Worm (Caenorhabditis elegans): ENCODE measurements around the gene plc-3.
A peak's percentile ranks its signal among the peaks of the same experiment; 100 is the strongest.
"Not testable (repeated sequence)": the region's sequence is repeated elsewhere in the genome, so short reads cannot be mapped to it uniquely, and the experiment has no call there.

plc-3 gene

DNA sequence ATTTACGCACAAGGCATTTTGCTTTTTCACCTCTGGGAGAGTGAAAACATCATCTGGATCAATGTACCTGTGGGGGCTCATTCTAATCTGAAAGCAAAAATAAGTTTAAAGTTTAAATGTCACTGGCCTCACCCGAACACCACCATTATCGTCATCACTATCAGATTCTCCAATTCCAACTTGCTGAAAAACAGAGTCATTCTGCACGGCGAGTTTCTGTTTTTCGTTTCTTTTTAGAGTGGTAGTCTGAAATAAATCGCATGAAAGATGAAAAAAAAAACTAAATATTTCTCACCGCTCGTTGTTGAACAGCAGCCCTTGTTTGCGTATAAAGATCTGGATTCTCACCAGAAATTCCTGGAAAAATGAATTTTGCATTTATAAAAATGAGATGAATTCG, 24.5 kb downstream of the plc-3 start:
- TF ChIP-seq hlh-8 (tag; optimal IDR thresholded peaks at IDR 0.05): no peak
- no peak for TF ChIP-seq ceh-24 (tag; optimal IDR thresholded peaks at IDR 0.05)
- no peak for TF ChIP-seq nhr-11 (tag; optimal IDR thresholded peaks at IDR 0.05)
- no peak for TF ChIP-seq lim-6 (tag; optimal IDR thresholded peaks at IDR 0.05)
- TF ChIP-seq elt-4 (tag; optimal IDR thresholded peaks at IDR 0.05): no peak
- no peak for TF ChIP-seq pat-9 (tag; optimal IDR thresholded peaks at IDR 0.05)
- TF ChIP-seq gmeb-2 (tag; optimal IDR thresholded peaks at IDR 0.05): no peak

DNA sequence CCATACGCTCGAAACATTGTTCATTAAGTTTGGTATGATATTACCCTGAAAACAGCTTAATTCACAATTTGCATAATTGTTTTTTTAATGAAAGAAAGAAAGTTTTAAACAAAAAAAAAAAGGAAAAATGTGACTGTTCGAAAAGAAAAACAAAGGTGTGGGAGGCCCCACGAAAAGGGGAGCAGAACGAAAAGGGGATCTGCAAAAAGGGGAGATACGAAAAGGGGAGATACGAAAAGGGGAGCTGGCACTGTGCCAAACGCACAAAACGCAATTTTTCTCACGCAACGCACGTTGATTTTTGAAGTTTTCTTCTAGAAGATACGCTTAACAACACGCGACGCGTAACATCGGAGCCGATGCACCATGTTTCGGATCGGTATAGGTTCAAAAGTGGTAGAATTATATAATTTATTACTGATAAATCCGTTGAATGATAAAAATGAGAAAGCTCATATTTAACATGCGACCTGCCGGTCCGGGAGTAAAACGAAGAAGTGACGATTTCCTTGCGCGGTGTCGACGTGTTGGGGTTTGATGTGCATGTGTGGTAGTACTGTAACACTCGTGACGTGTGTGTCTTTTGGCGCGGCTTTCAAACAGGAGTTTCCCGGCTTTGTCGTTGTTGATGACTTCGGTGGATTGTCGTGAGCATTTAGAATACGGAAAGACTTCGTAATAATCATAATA, 25.1 kb downstream of the plc-3 start, which contains the start of gene nrde-2:
TSS of gene nrde-2 (minus strand) at position 45 of the 690 bp plus-strand sequence.
- TF ChIP-seq ets-4 (tag; optimal IDR thresholded peaks at IDR 0.05): peak; percentile 5
- TF ChIP-seq unc-3 (GFP tag; conservative IDR thresholded peaks at IDR 0.05): peak; percentile 45; the same call in 1 of the 2 replicates
- TF ChIP-seq unc-3 (tag; optimal IDR thresholded peaks at IDR 0.05): not testable (repeated sequence)
- TF ChIP-seq tbx-2 (tag; optimal IDR thresholded peaks at IDR 0.05): peak; percentile 43
- peak; percentile 22 for TF ChIP-seq tbx-7 (tag; optimal IDR thresholded peaks at IDR 0.05)
- 0 out of 2 replicates have a peak, but pooled peaks have one; percentile 44 for TF ChIP-seq ceh-45 (GFP tag; IDR thresholded peaks at IDR 0.05)
- peak; percentile 5 for TF ChIP-seq rnt-1 (tag; optimal IDR thresholded peaks at IDR 0.05)
- TF ChIP-seq ceh-31 (tag; optimal IDR thresholded peaks at IDR 0.05): peak; percentile 70
- peak; percentile 5 for TF ChIP-seq C08G9.2 (tag; optimal IDR thresholded peaks at IDR 0.05)

ce11 chrII:10248355-10249041, 25.8 kb downstream of the plc-3 start, which contains the start of gene atad-3:
Gene atad-3 (plus strand): TSS chrII:10248991.
- TF ChIP-seq tbx-7 (tag; optimal IDR thresholded peaks at IDR 0.05) (peak; percentile 90), ceh-19 (GFP tag; optimal IDR thresholded peaks at IDR 0.05) (peak; percentile 85), dve-1 (tag; optimal IDR thresholded peaks at IDR 0.05) (no peak), pax-1 (tag; optimal IDR thresholded peaks at IDR 0.05) (no peak), pat-9 (tag; optimal IDR thresholded peaks at IDR 0.05) (peak; percentile 58), gmeb-2 (tag; optimal IDR thresholded peaks at IDR 0.05) (peak; percentile 68), dmd-4 (tag; optimal IDR thresholded peaks at IDR 0.05; ENCODE audit: borderline replicate concordance) (peak; percentile 89), K09A11.1 (tag; optimal IDR thresholded peaks at IDR 0.05; ENCODE audit: insufficient read depth) (no peak), hlh-15 (tag; optimal IDR thresholded peaks at IDR 0.05) (peak; percentile 68), ceh-14 (tag; optimal IDR thresholded peaks at IDR 0.05) (peak; percentile 97), K02D7.2 (tag; optimal IDR thresholded peaks at IDR 0.05) (peak; percentile 27), ets-4 (tag; optimal IDR thresholded peaks at IDR 0.05) (peak; percentile 92), C08G9.2 (tag; optimal IDR thresholded peaks at IDR 0.05) (peak; percentile 98), rnt-1 (tag; optimal IDR thresholded peaks at IDR 0.05) (peak; percentile 97), eyg-1 (tag; optimal IDR thresholded peaks at IDR 0.05) (peak; percentile 39), ahr-1 (tag; optimal IDR thresholded peaks at IDR 0.05) (peak; percentile 91), che-1 (tag; optimal IDR thresholded peaks at IDR 0.05) (peak; percentile 16), unc-42 (tag; optimal IDR thresholded peaks at IDR 0.05) (peak; percentile 93), npax-4 (tag; optimal IDR thresholded peaks at IDR 0.05) (peak; percentile 17), hlh-8 (tag; optimal IDR thresholded peaks at IDR 0.05) (peak; percentile 93), pha-2 (tag; optimal IDR thresholded peaks at IDR 0.05) (peak; percentile 55), zip-5 (tag; optimal IDR thresholded peaks at IDR 0.05) (peak; percentile 92), ceh-2 (tag; optimal IDR thresholded peaks at IDR 0.05) (peak; percentile 95), hlh-6 (tag; optimal IDR thresholded peaks at IDR 0.05) (peak; percentile 76), mec-3 (tag; optimal IDR thresholded peaks at IDR 0.05; ENCODE audit: borderline replicate concordance) (peak; percentile 91), ceh-48 (tag; optimal IDR thresholded peaks at IDR 0.05) (peak; percentile 65), madf-2 (tag; optimal IDR thresholded peaks at IDR 0.05) (peak; percentile 86), lin-11 (tag; optimal IDR thresholded peaks at IDR 0.05) (peak; percentile 51), syd-9 (tag; optimal IDR thresholded peaks at IDR 0.05) (peak; percentile 84), ttx-3 (tag; optimal IDR thresholded peaks at IDR 0.05) (peak; percentile 62), fkh-10 (GFP tag; optimal IDR thresholded peaks at IDR 0.05) (no peak), tbx-2 (tag; optimal IDR thresholded peaks at IDR 0.05) (peak; percentile 99), fkh-6 (tag; optimal IDR thresholded peaks at IDR 0.05) (peak; percentile 84), unc-55 (GFP tag; optimal IDR thresholded peaks at IDR 0.05) (no peak), hlh-30 (tag; optimal IDR thresholded peaks at IDR 0.05; ENCODE audit: insufficient read depth) (peak; percentile 16), pros-1 (tag; optimal IDR thresholded peaks at IDR 0.05) (no peak), F13H6.1 (tag; optimal IDR thresholded peaks at IDR 0.05) (peak; percentile 95)

Data from whole organism, late embryonic.